Fruit fly (Drosophila melanogaster): ENCODE data around the gene CG17234.

DNA sequence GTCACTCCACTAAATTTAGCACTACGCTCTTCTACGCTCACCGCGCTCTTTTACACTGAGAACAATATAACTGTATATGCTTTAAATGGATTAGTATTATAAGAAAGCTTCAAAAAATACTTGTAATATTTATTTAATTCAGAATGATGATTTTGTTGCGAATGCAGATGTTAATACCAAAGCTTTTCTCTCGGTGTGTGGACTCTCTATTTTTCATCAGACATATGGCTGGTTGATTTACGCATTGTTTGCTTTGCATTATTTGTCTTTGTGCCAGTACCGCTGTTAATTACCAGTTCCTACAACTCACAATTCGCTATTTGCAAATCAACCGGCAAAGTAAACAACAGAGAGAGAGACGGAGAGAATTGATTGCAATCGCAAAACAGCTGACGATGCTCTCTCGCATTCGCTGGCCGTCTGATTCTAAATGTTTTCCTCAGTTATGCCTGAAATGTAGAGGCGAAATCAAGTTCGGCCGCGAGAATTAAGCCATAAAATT, 31.1 kb upstream of the CG17234 start:
- TF ChIP-seq kay (GFP tag; ENCODE audit: borderline replicate concordance) (peak; percentile 96), ovo (GFP tag; optimal IDR thresholded peaks at IDR 0.05) (peak; percentile 98), cnc (optimal IDR thresholded peaks at IDR 0.05) (no peak), CG7101 (tag; optimal IDR thresholded peaks at IDR 0.05) (peak; percentile 99), Crg-1 (GFP tag; optimal IDR thresholded peaks at IDR 0.05) (peak; percentile 99), tj (GFP tag; optimal IDR thresholded peaks at IDR 0.05) (peak; percentile 95), CG11617 (GFP tag; optimal IDR thresholded peaks at IDR 0.05) (peak; percentile 99), cic (GFP tag; optimal IDR thresholded peaks at IDR 0.05) (peak; percentile 99), CG14711 (tag; optimal IDR thresholded peaks at IDR 0.05) (peak; percentile 96)
